Worm (Caenorhabditis elegans): Measurements from ENCODE around the gene nhr-27.

The nhr-27 gene

ce11 chrX:12659814-12660213 lies 148.3 kb downstream of the nhr-27 start, which contains the start of gene C02B4.3 (continued):
- TF ChIP-seq F49E8.2 (tag; optimal IDR thresholded peaks at IDR 0.05; ENCODE audit: insufficient read depth) = no peak

DNA sequence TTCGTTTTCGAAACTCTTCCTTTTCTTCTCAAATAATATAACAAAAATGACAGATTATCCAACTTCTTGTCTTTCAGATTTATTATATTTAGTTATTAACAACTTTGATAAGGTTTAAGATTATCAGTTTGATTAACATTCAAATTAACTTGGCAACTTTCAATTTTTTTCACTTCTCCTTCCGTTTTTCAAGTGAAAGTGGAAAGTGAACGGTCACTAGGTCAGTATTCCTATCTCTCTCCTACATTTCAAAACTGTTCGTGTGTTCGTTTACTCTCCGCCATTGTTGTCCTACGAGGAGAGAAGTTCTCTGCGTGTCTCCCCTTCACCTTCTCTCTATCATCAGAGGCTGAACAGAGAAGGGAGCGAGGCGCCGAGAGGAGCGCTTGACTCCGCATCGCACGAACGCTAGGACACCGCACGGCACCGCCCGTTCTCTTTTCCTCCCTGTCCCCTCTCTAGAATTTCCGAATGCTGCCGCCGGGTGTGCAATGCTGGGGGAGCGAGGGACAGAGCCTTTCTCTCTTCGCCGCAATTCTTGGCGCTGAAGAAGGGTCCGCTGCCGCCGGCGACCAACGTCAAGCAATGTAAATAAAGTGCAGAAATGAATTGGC lies 151.6 kb downstream of the nhr-27 start:
- TF ChIP-seq attf-6 (GFP tag; IDR thresholded peaks at IDR 0.05) = no peak
- TF ChIP-seq fkh-3 (tag; optimal IDR thresholded peaks at IDR 0.05) = no peak
- TF ChIP-seq rcor-1 (GFP tag; IDR thresholded peaks at IDR 0.05) = peak; percentile 57; the same call in 1 of the 2 replicates
- TF ChIP-seq gei-17 (GFP tag; optimal IDR thresholded peaks at IDR 0.05) = no peak
- TF ChIP-seq ama-1 (optimal IDR thresholded peaks at IDR 0.05) = no peak
- TF ChIP-seq ama-1 (GFP tag; optimal IDR thresholded peaks at IDR 0.05) = no peak
- TF ChIP-seq T07F8.4 (tag; optimal IDR thresholded peaks at IDR 0.05) = no peak
- peak; percentile 44 for TF ChIP-seq ceh-27 (GFP tag; optimal IDR thresholded peaks at IDR 0.05)
- peak; percentile 59 for TF ChIP-seq hmg-1.2 (GFP tag; IDR thresholded peaks at IDR 0.05)
- peak; percentile 5 for TF ChIP-seq nhr-80 (tag; optimal IDR thresholded peaks at IDR 0.05)
- peak; percentile 83; the same call in 1 of the 2 replicates for TF ChIP-seq egrh-3 (GFP tag; IDR thresholded peaks at IDR 0.05)
- TF ChIP-seq let-607 (tag; optimal IDR thresholded peaks at IDR 0.05) = no peak
- TF ChIP-seq madf-3 (GFP tag; IDR thresholded peaks at IDR 0.05) = 0 out of 2 replicates have a peak, but pooled peaks have one; percentile 70
- TF ChIP-seq madf-8 (GFP tag; conservative IDR thresholded peaks at IDR 0.05) = no peak
- TF ChIP-seq mcd-1 (GFP tag; IDR thresholded peaks at IDR 0.05) = peak; percentile 54; the same call in 1 of the 2 replicates
- TF ChIP-seq lin-40 (tag; optimal IDR thresholded peaks at IDR 0.05) = peak; percentile 33
- TF ChIP-seq ceh-40 (GFP tag; IDR thresholded peaks at IDR 0.05) = no peak
- peak; percentile 63 for TF ChIP-seq madf-10 (tag; optimal IDR thresholded peaks at IDR 0.05)
- no peak for TF ChIP-seq tbx-9 (tag; optimal IDR thresholded peaks at IDR 0.05; ENCODE audit: borderline replicate concordance)
- no peak for TF ChIP-seq B0019.2 (GFP tag; conservative IDR thresholded peaks at IDR 0.05)
- TF ChIP-seq dpl-1 (GFP tag; optimal IDR thresholded peaks at IDR 0.05) = no peak
- peak; percentile 98 for TF ChIP-seq zfh-2 (GFP tag; conservative IDR thresholded peaks at IDR 0.05)

Measured in whole organism, young adult.